Fruit fly (Drosophila melanogaster): Measurements from ENCODE around the gene LManII.

Gene LManII

DNA sequence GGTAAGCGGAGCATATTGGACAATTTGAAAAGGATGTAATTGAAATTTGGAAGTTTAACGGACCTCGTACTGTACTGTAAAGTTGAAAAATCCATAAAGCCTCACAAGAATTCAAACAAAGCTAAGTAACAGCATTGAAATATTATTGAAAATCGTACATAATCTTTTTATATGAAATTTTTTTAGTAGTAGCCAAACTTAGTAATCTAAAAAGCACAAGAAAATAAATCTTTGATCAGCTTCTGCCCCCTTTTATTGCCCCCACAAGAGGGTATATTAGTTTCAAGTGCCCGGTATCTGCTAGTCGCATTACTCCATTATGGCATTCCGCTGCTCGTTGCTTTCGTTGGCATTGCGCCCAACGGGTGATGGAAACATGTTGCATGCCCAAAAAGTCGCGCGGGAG lies 9.4 kb downstream of the LManII start (continued):
- TF ChIP-seq jing (GFP tag; optimal IDR thresholded peaks at IDR 0.05) (peak; percentile 8), CG43689 (GFP tag; IDR thresholded peaks at IDR 0.05) (no peak), croc (GFP tag; conservative IDR thresholded peaks at IDR 0.05) (peak; percentile 69), sens-2 (GFP tag; IDR thresholded peaks at IDR 0.05) (no peak), trh (GFP tag; optimal IDR thresholded peaks at IDR 0.05) (peak; percentile 8), Dek (tag; optimal IDR thresholded peaks at IDR 0.05) (no peak), CG2129 (GFP tag; IDR thresholded peaks at IDR 0.05; ENCODE audit: partially characterized antibody) (no peak), C15 (GFP tag; IDR thresholded peaks at IDR 0.05) (no peak), Abd-B (GFP tag; optimal IDR thresholded peaks at IDR 0.05) (peak; percentile 47), CG30431 (GFP tag; optimal IDR thresholded peaks at IDR 0.05) (peak; percentile 35), mam (GFP tag; optimal IDR thresholded peaks at IDR 0.05) (peak; percentile 44), pan (optimal IDR thresholded peaks at IDR 0.05) (no peak), pan (GFP tag; optimal IDR thresholded peaks at IDR 0.05 in 1 of 2, IDR thresholded peaks at IDR 0.05 in 1 of 2) (peak in 1 of 2 experiments; percentile 57), cas (GFP tag; IDR thresholded peaks at IDR 0.05) (no peak), CG1832 (GFP tag; optimal IDR thresholded peaks at IDR 0.05) (no peak), CG8290 (GFP tag; optimal IDR thresholded peaks at IDR 0.05) (no peak), CG8290 (tag; optimal IDR thresholded peaks at IDR 0.05) (no peak), CG12942 (GFP tag; optimal IDR thresholded peaks at IDR 0.05) (no peak), CG7928 (GFP tag; optimal IDR thresholded peaks at IDR 0.05) (no peak), sr (GFP tag; IDR thresholded peaks at IDR 0.05) (no peak), stwl (tag; optimal IDR thresholded peaks at IDR 0.05) (no peak), sd (tag; optimal IDR thresholded peaks at IDR 0.05) (peak; percentile 65), CG11504 (tag; optimal IDR thresholded peaks at IDR 0.05) (peak; percentile 82), CrebB (tag; optimal IDR thresholded peaks at IDR 0.05) (no peak), sc (optimal IDR thresholded peaks at IDR 0.05) (no peak), sc (GFP tag; optimal IDR thresholded peaks at IDR 0.05) (peak; percentile 56), Adf1 (GFP tag; IDR thresholded peaks at IDR 0.05) (no peak), CG17612 (GFP tag; IDR thresholded peaks at IDR 0.05) (no peak), Rx (GFP tag; IDR thresholded peaks at IDR 0.05) (peak; percentile 26; the same call in 1 of the 2 replicates), CG16863 (GFP tag; optimal IDR thresholded peaks at IDR 0.05) (peak; percentile 57), knrl (GFP tag; IDR thresholded peaks at IDR 0.05; ENCODE audit: partially characterized antibody) (no peak), hth (optimal IDR thresholded peaks at IDR 0.05) (no peak), ham (GFP tag; IDR thresholded peaks at IDR 0.05) (no peak), CG7987 (GFP tag; optimal IDR thresholded peaks at IDR 0.05) (no peak), CG13775 (GFP tag; optimal IDR thresholded peaks at IDR 0.05) (peak; percentile 62), CG11085 (GFP tag; IDR thresholded peaks at IDR 0.05) (no peak), slbo (GFP tag; IDR thresholded peaks at IDR 0.05) (no peak; the same call in 1 of the 2 replicates), crc (GFP tag; optimal IDR thresholded peaks at IDR 0.05) (no peak), CG17829 (tag; optimal IDR thresholded peaks at IDR 0.05) (peak; percentile 75), Doc2 (GFP tag; IDR thresholded peaks at IDR 0.05) (no peak), NK7.1 (GFP tag; optimal IDR thresholded peaks at IDR 0.05) (peak; percentile 12), dysf (GFP tag; IDR thresholded peaks at IDR 0.05) (peak; percentile 76), CG42726 (GFP tag; IDR thresholded peaks at IDR 0.05; ENCODE audit: partially characterized antibody) (no peak), cg (GFP tag; optimal IDR thresholded peaks at IDR 0.05) (no peak), CG12391 (tag; optimal IDR thresholded peaks at IDR 0.05) (peak; percentile 50), Sry-δ (GFP tag; optimal IDR thresholded peaks at IDR 0.05) (peak; percentile 15), Xrp1 (GFP tag; IDR thresholded peaks at IDR 0.05) (peak; percentile 78), CG12071 (GFP tag; optimal IDR thresholded peaks at IDR 0.05) (peak; percentile 35), Spps (tag; optimal IDR thresholded peaks at IDR 0.05) (peak; percentile 57), CG9215 (GFP tag; IDR thresholded peaks at IDR 0.05) (no peak), nom (GFP tag; optimal IDR thresholded peaks at IDR 0.05) (no peak), CG7372 (GFP tag; IDR thresholded peaks at IDR 0.05) (no peak), ash1 (GFP tag; optimal IDR thresholded peaks at IDR 0.05) (no peak)

All from whole organism, embryonic.